Fruit fly (Drosophila melanogaster) whole organism, wandering third instar larva: ENCODE data around the gene CG3062.

Source experiments
- Sp1 ChIP-seq: fragments of 200-800 bp; sonication (Bioruptor generic); optimal IDR thresholded peaks from 3 replicates; lab custom pipeline; 2019; ENCODE audit warnings: missing biosample characterization, mild to moderate bottlenecking, missing genetic modification characterization, moderate library complexity
- jim ChIP-seq: fragments of 175-275, 200-325 bp; sonication (Bioruptor generic); optimal IDR thresholded peaks from 2 replicates; lab custom pipeline; 2016; ENCODE audit warnings: missing biosample characterization, mild to moderate bottlenecking, missing genetic modification characterization
- lola ChIP-seq: fragments of >200 bp; optimal IDR thresholded peaks from 2 replicates; lab custom pipeline; 2017; ENCODE audit warnings: missing biosample characterization, missing genetic modification characterization
- pan ChIP-seq: fragments of >200 bp; optimal IDR thresholded peaks from 2 replicates; lab custom pipeline; 2017
- psq ChIP-seq: fragments of 200-800 bp; sonication (Bioruptor generic); optimal IDR thresholded peaks from 3 replicates; lab custom pipeline; 2017; ENCODE audit warnings: missing biosample characterization, mild to moderate bottlenecking, missing genetic modification characterization, moderate library complexity

DNA sequence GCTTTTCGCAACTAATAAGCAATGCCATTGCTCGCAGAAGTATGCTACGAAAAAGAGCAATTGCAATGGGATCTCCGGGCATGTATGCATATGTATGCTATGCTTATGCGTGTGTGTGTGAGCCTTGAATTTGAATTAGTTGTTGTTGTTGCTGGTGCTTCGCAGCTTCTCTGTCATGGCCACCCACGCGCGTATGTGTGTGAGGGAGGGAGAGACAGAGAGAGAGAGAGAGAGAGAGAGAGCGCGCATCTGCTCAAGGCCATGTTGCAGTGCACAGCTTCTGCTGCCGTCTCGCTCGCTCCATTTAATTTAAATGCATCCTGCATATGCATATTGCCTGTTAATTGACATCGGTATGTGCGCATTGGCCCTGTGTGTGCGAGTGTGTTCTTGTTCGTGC, 46.1 kb upstream of the CG3062 start:
- TF ChIP-seq psq (GFP tag; lab: Kevin White, UChicago) (no peak), Sp1 (no peak), lola (GFP tag; lab: Kevin White, UChicago) (no peak), pan (lab: Kevin White, UChicago) (no peak), jim (no peak)
